Fruit fly (Drosophila melanogaster) whole organism, embryonic: ENCODE measurements around the gene Sgp.
A peak's percentile ranks its signal among the peaks of the same experiment; 100 is the strongest.

Experiments used
- Bgb ChIP-seq: fragments of 200-800 bp; sonication (Bioruptor generic); IDR thresholded peaks from 2 replicates; pipeline ENCODE4 v1.3.6; 2022; ENCODE audit warnings: missing biosample characterization, missing genetic modification characterization; ENCODE audit not compliant: partially characterized antibody
- BtbVII ChIP-seq: fragments of 200-800 bp; sonication (Bioruptor generic); optimal IDR thresholded peaks from 3 replicates; lab custom pipeline; 2017; ENCODE audit warnings: missing biosample characterization, mild to moderate bottlenecking, missing genetic modification characterization
- CG10267 ChIP-seq: fragments of 200-800 bp; sonication (Bioruptor generic); optimal IDR thresholded peaks from 2 replicates; lab custom pipeline; 2018; ENCODE audit warnings: missing biosample characterization, mild to moderate bottlenecking, missing genetic modification characterization, moderate library complexity
- CG10565 ChIP-seq: fragments of 200-800 bp; sonication (Bioruptor generic); optimal IDR thresholded peaks from 3 replicates; lab custom pipeline; 2016; ENCODE audit warnings: missing biosample characterization, mild to moderate bottlenecking, missing genetic modification characterization
- CG11560 ChIP-seq: fragments of 200-800 bp; sonication (Bioruptor generic); IDR thresholded peaks from 3 replicates; pipeline ENCODE4 v1.3.6; 2022; ENCODE audit warnings: missing biosample characterization, missing genetic modification characterization
- CG11723 ChIP-seq: fragments of 200-800 bp; sonication (Bioruptor generic); optimal IDR thresholded peaks from 2 replicates; lab custom pipeline; 2017; ENCODE audit warnings: missing biosample characterization, mild to moderate bottlenecking, missing genetic modification characterization
- CG12071 ChIP-seq: fragments of 200-800 bp; sonication (Bioruptor generic); optimal IDR thresholded peaks from 3 replicates; lab custom pipeline; 2018; ENCODE audit warnings: missing biosample characterization, mild to moderate bottlenecking, missing genetic modification characterization
- CG12104 ChIP-seq: fragments of 200-800 bp; sonication (Bioruptor generic); optimal IDR thresholded peaks from 3 replicates; lab custom pipeline; 2016; ENCODE audit warnings: missing biosample characterization, missing genetic modification characterization
- CG12236 ChIP-seq: fragments of 200-800 bp; sonication (Bioruptor generic); optimal IDR thresholded peaks from 2 replicates; lab custom pipeline; 2016; ENCODE audit warnings: missing biosample characterization, missing genetic modification characterization
- CG13894 ChIP-seq: fragments of 200-800 bp; sonication (Bioruptor generic); optimal IDR thresholded peaks from 3 replicates; lab custom pipeline; 2018; ENCODE audit warnings: missing biosample characterization, mild to moderate bottlenecking, missing genetic modification characterization, moderate library complexity
- CG14014 ChIP-seq: fragments of 200-800 bp; sonication (Bioruptor generic); IDR thresholded peaks from 2 replicates; pipeline ENCODE4 v1.3.6; 2022; ENCODE audit warnings: missing biosample characterization, missing genetic modification characterization
- CG14667 ChIP-seq: fragments of 200-800 bp; sonication (Bioruptor generic); IDR thresholded peaks from 2 replicates; pipeline ENCODE4 v1.3.6; 2022; ENCODE audit warnings: missing biosample characterization, missing genetic modification characterization
- CG15601 ChIP-seq: fragments of 200-800 bp; sonication (Bioruptor generic); optimal IDR thresholded peaks from 3 replicates; lab custom pipeline; 2019; ENCODE audit warnings: missing biosample characterization, mild to moderate bottlenecking, missing genetic modification characterization, moderate library complexity
- CG16779 ChIP-seq: fragments of 200-800 bp; sonication (Bioruptor generic); IDR thresholded peaks from 2 replicates; pipeline ENCODE4 v1.3.6; 2022; ENCODE audit warnings: missing biosample characterization, missing genetic modification characterization
- CG17802 ChIP-seq: fragments of 200-800 bp; sonication (Bioruptor generic); optimal IDR thresholded peaks from 2 replicates; lab custom pipeline; 2018; ENCODE audit warnings: missing biosample characterization, mild to moderate bottlenecking, missing genetic modification characterization, moderate library complexity
- CG1792 ChIP-seq: fragments of 200-800 bp; sonication (Bioruptor generic); optimal IDR thresholded peaks from 2 replicates; lab custom pipeline; 2016; ENCODE audit warnings: missing biosample characterization, missing genetic modification characterization
- CG18764 ChIP-seq: fragments of 200-800 bp; sonication (Bioruptor generic); optimal IDR thresholded peaks from 3 replicates; lab custom pipeline; 2016; ENCODE audit warnings: missing biosample characterization, missing genetic modification characterization
- CG30403 ChIP-seq: fragments of 200-800 bp; sonication (Bioruptor generic); optimal IDR thresholded peaks from 3 replicates; lab custom pipeline; 2016; ENCODE audit warnings: missing biosample characterization, missing genetic modification characterization
- CG33213 ChIP-seq: fragments of 200-800 bp; sonication (Bioruptor generic); optimal IDR thresholded peaks from 3 replicates; lab custom pipeline; 2016; ENCODE audit warnings: missing biosample characterization, missing genetic modification characterization
- CG4617 ChIP-seq: fragments of 200-800 bp; sonication (Bioruptor generic); optimal IDR thresholded peaks from 3 replicates; lab custom pipeline; 2016; ENCODE audit warnings: missing biosample characterization, missing genetic modification characterization, borderline replicate concordance
- CG4730 ChIP-seq: fragments of 200-800 bp; sonication (Bioruptor generic); IDR thresholded peaks from 2 replicates; pipeline ENCODE4 v1.3.6; 2022; ENCODE audit warnings: missing biosample characterization, missing genetic modification characterization
- CG5180 ChIP-seq: fragments of 200-800 bp; sonication (Bioruptor generic); optimal IDR thresholded peaks from 3 replicates; lab custom pipeline; 2017; ENCODE audit warnings: missing biosample characterization, missing genetic modification characterization, mild to moderate bottlenecking, moderate library complexity, missing genetic modification reagents
- CG6813 ChIP-seq: fragments of 200-800 bp; sonication (Bioruptor generic); optimal IDR thresholded peaks from 2 replicates; lab custom pipeline; 2017; ENCODE audit warnings: missing biosample characterization, missing genetic modification characterization, mild to moderate bottlenecking, moderate library complexity, missing genetic modification reagents
- CG8944 ChIP-seq: fragments of 200-800 bp; sonication (Bioruptor generic); optimal IDR thresholded peaks from 3 replicates; lab custom pipeline; 2016; ENCODE audit warnings: missing biosample characterization, missing genetic modification characterization
- CG9609 ChIP-seq: fragments of 200-800 bp; sonication (Bioruptor generic); optimal IDR thresholded peaks from 3 replicates; lab custom pipeline; 2016; ENCODE audit warnings: missing biosample characterization, missing genetic modification characterization
- CG9797 ChIP-seq: fragments of 200-800 bp; sonication (Bioruptor generic); optimal IDR thresholded peaks from 3 replicates; lab custom pipeline; 2018; ENCODE audit warnings: missing biosample characterization, mild to moderate bottlenecking, missing genetic modification characterization
- Dbx ChIP-seq: fragments of 200-800 bp; sonication (Bioruptor generic); IDR thresholded peaks from 3 replicates; pipeline ENCODE4 v1.3.6; 2022; ENCODE audit warnings: missing biosample characterization, missing genetic modification characterization
- Doc3 ChIP-seq: fragments of 200-800 bp; sonication (Bioruptor generic); IDR thresholded peaks from 3 replicates; pipeline ENCODE4 v1.3.6; 2022; ENCODE audit warnings: missing biosample characterization, missing genetic modification characterization; ENCODE audit not compliant: partially characterized antibody
- GATAe ChIP-seq: fragments of 200-800 bp; sonication (Bioruptor generic); conservative IDR thresholded peaks from 2 replicates; pipeline ENCODE4 v1.3.6; 2022; ENCODE audit warnings: missing biosample characterization, missing genetic modification characterization
- Hr51 ChIP-seq, 2 experiments: fragments of 200-800 bp; sonication (Bioruptor generic); optimal IDR thresholded peaks; 2 replicates in 1 of 2; 3 replicates in 1 of 2; lab custom pipeline; 2016 to 2018; ENCODE audit warnings: missing biosample characterization in 2 of 2, missing genetic modification characterization in 2 of 2, mild to moderate bottlenecking in 1 of 2, moderate library complexity in 1 of 2
- NC2β ChIP-seq: fragments of 200-800 bp; sonication (Bioruptor generic); optimal IDR thresholded peaks from 2 replicates; lab custom pipeline; 2016; ENCODE audit warnings: missing biosample characterization, missing genetic modification characterization
- Nf-YA ChIP-seq: fragments of 200-800 bp; sonication (Bioruptor generic); IDR thresholded peaks from 2 replicates; pipeline ENCODE4 v1.3.6; 2022; ENCODE audit warnings: missing biosample characterization, missing genetic modification characterization
- Pdp1 ChIP-seq, 2 experiments: fragments of 200-800 bp; sonication (Bioruptor generic); optimal IDR thresholded peaks; 3 replicates each; lab custom pipeline; 2016; ENCODE audit warnings: missing biosample characterization in 2 of 2, missing genetic modification characterization in 2 of 2, mild to moderate bottlenecking in 1 of 2, moderate library complexity in 1 of 2
- Sry-δ ChIP-seq: fragments of 200-800 bp; sonication (Bioruptor generic); optimal IDR thresholded peaks from 2 replicates; lab custom pipeline; 2016; ENCODE audit warnings: missing biosample characterization, missing genetic modification characterization
- Taf1 ChIP-seq: fragments of 200-800 bp; sonication (Bioruptor generic); IDR thresholded peaks from 2 replicates; pipeline ENCODE4 v1.3.6; 2022; ENCODE audit warnings: missing biosample characterization, missing genetic modification characterization
- YL-1 ChIP-seq: fragments of 200-800 bp; sonication (Bioruptor generic); optimal IDR thresholded peaks from 3 replicates; lab custom pipeline; 2017; ENCODE audit warnings: missing biosample characterization, mild to moderate bottlenecking, missing genetic modification characterization
- ab ChIP-seq: fragments of 200-800 bp; sonication (Bioruptor generic); optimal IDR thresholded peaks from 2 replicates; lab custom pipeline; 2016; ENCODE audit warnings: missing biosample characterization, missing genetic modification characterization
- amos ChIP-seq: fragments of 200-800 bp; sonication (Bioruptor generic); IDR thresholded peaks from 2 replicates; pipeline ENCODE4 v1.3.6; 2022; ENCODE audit warnings: missing biosample characterization, missing genetic modification characterization; ENCODE audit not compliant: partially characterized antibody
- br ChIP-seq: fragments of >200 bp; optimal IDR thresholded peaks from 2 replicates; lab custom pipeline; 2017
- crol ChIP-seq: fragments of 200-800 bp; sonication (Bioruptor generic); IDR thresholded peaks from 2 replicates; pipeline ENCODE4 v1.3.6; 2022; ENCODE audit warnings: missing biosample characterization, missing genetic modification characterization
- cwo ChIP-seq: fragments of 200-800 bp; sonication (Bioruptor generic); optimal IDR thresholded peaks from 3 replicates; lab custom pipeline; 2017; ENCODE audit warnings: missing biosample characterization, missing genetic modification characterization, mild to moderate bottlenecking, moderate library complexity, missing genetic modification reagents
- fd96Cb ChIP-seq: fragments of 200-800 bp; sonication (Bioruptor generic); optimal IDR thresholded peaks from 2 replicates; lab custom pipeline; 2018; ENCODE audit warnings: missing biosample characterization, mild to moderate bottlenecking, missing genetic modification characterization, moderate library complexity
- fru ChIP-seq: fragments of >200 bp; optimal IDR thresholded peaks from 2 replicates; lab custom pipeline; 2017
- h ChIP-seq: fragments of >200 bp; optimal IDR thresholded peaks from 2 replicates; lab custom pipeline; 2017
- knrl ChIP-seq: fragments of 200-800 bp; sonication (Bioruptor generic); IDR thresholded peaks from 3 replicates; pipeline ENCODE4 v1.3.6; 2022; ENCODE audit warnings: missing biosample characterization, missing genetic modification characterization; ENCODE audit not compliant: partially characterized antibody
- oc ChIP-seq: fragments of 200-800 bp; sonication (Bioruptor generic); optimal IDR thresholded peaks from 2 replicates; lab custom pipeline; 2018; ENCODE audit warnings: missing biosample characterization, mild to moderate bottlenecking, missing genetic modification characterization, moderate library complexity
- pita ChIP-seq: fragments of 200-800 bp; sonication (Bioruptor generic); optimal IDR thresholded peaks from 2 replicates; lab custom pipeline; 2017; ENCODE audit warnings: missing biosample characterization, mild to moderate bottlenecking, missing genetic modification characterization
- psq ChIP-seq: fragments of 200-800 bp; sonication (Bioruptor generic); optimal IDR thresholded peaks from 2 replicates; lab custom pipeline; 2017; ENCODE audit warnings: missing biosample characterization, missing genetic modification characterization
- seq ChIP-seq: fragments of 200-800 bp; sonication (Bioruptor generic); IDR thresholded peaks from 2 replicates; pipeline ENCODE4 v1.3.6; 2022; ENCODE audit warnings: missing biosample characterization, missing genetic modification characterization
- tio ChIP-seq: fragments of 200-800 bp; sonication (Bioruptor generic); optimal IDR thresholded peaks from 2 replicates; lab custom pipeline; 2017; ENCODE audit warnings: missing biosample characterization, missing genetic modification characterization, inconsistent platforms
- vvl ChIP-seq: fragments of 200-800 bp; sonication (Bioruptor generic); IDR thresholded peaks from 2 replicates; pipeline ENCODE4 v1.3.6; 2022; ENCODE audit warnings: missing biosample characterization, missing genetic modification characterization

Sgp gene

DNA sequence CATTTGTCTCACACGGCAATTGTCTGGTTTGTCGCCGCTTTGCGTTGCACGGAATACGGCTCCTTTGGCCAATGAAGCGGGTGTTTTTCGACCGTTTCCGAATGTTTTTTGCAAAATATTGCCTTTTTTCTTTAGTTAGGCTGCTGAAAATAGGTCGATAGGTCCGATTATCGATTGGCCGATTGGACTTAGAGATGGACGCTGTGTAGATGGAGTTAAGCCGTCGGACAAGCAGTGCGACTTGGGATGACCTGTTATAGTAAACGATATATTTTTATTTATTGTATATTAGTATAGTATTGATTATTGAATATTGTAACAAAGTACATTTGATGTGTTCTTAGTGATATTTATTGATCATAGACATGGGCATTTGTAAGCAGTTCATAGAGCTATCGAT lies 8.8 kb downstream of the Sgp start, which contains the start of the genes lmgA and lmgB (continued):
- TF ChIP-seq fru (no peak), knrl (GFP tag; lab: Robert Waterston, UW) (peak; percentile 89), tio (no peak), CG4730 (GFP tag; lab: Robert Waterston, UW) (no peak), seq (no peak), CG33213 (GFP tag; lab: Kevin White, UChicago) (peak; percentile 15), vvl (peak; percentile 41; the same call in 1 of the 2 replicates), ab (GFP tag; lab: Kevin White, UChicago) (no peak), Nf-YA (GFP tag; lab: Robert Waterston, UW) (no peak), Taf1 (no peak), NC2β (no peak), CG15601 (tag; lab: Kevin White, UChicago) (peak; percentile 44), h (no peak), CG12071 (no peak), oc (tag; lab: Kevin White, UChicago) (peak; percentile 31), BtbVII (GFP tag; lab: Kevin White, UChicago) (no peak), CG8944 (GFP tag; lab: Kevin White, UChicago) (no peak), br (lab: Kevin White, UChicago) (no peak), Doc3 (peak; percentile 79), Bgb (GFP tag; lab: Robert Waterston, UW) (peak; percentile 86), CG16779 (GFP tag; lab: Robert Waterston, UW) (0 out of 2 replicates have a peak, but pooled peaks have one; percentile 19), CG6813 (GFP tag; lab: Kevin White, UChicago) (no peak), GATAe (no peak), CG17802 (tag; lab: Kevin White, UChicago) (no peak), fd96Cb (tag; lab: Kevin White, UChicago) (no peak), CG9609 (GFP tag; lab: Kevin White, UChicago) (no peak), CG5180 (GFP tag; lab: Kevin White, UChicago) (no peak), CG14667 (no peak), Dbx (peak; percentile 46; the same call in 1 of the 3 replicates), CG4617 (GFP tag; lab: Kevin White, UChicago) (peak; percentile 80), Hr51 (GFP tag; optimal IDR thresholded peaks at IDR 0.05; lab: Kevin White, UChicago) (no peak), CG12104 (GFP tag; lab: Kevin White, UChicago) (no peak), psq (GFP tag; lab: Kevin White, UChicago) (no peak), pita (GFP tag; lab: Kevin White, UChicago) (no peak), CG18764 (GFP tag; lab: Kevin White, UChicago) (peak; percentile 21), crol (GFP tag; lab: Robert Waterston, UW) (no peak), Pdp1 (GFP tag; optimal IDR thresholded peaks at IDR 0.05; lab: Kevin White, UChicago) (peak in 1 of 2 experiments; percentile 29), CG13894 (tag; lab: Kevin White, UChicago) (no peak), CG1792 (GFP tag; lab: Kevin White, UChicago) (no peak), CG11560 (tag; lab: Robert Waterston, UW) (no peak), Sry-δ (GFP tag; lab: Kevin White, UChicago) (peak; percentile 89), CG10267 (peak; percentile 68), CG10565 (GFP tag; lab: Kevin White, UChicago) (no peak), CG12236 (GFP tag; lab: Kevin White, UChicago) (no peak), amos (peak; percentile 85; the same call in 1 of the 2 replicates), CG14014 (GFP tag; lab: Robert Waterston, UW) (0 out of 2 replicates have a peak, but pooled peaks have one; percentile 9), CG9797 (peak; percentile 22), CG11723 (GFP tag; lab: Kevin White, UChicago) (no peak), CG30403 (GFP tag; lab: Kevin White, UChicago) (peak; percentile 61), YL-1 (GFP tag; lab: Kevin White, UChicago) (peak; percentile 52), cwo (no peak)
